Worm (Caenorhabditis elegans): ENCODE data around the gene F59A1.12.
A peak's percentile ranks its signal among the peaks of the same experiment; 100 is the strongest.

Gene F59A1.12

ce11 chrV:17676553-17676952, 9.0 kb upstream of the F59A1.12 start, which contains the start of gene str-92:
str-92 (minus strand) TSS chrV:17676653.
- TF ChIP-seq ets-7 (tag; optimal IDR thresholded peaks at IDR 0.05) (no peak), aly-1 (tag; optimal IDR thresholded peaks at IDR 0.05) (no peak), tbx-11 (GFP tag; IDR thresholded peaks at IDR 0.05) (no peak), hmg-4 (GFP tag; optimal IDR thresholded peaks at IDR 0.05) (no peak), tra-4 (tag; optimal IDR thresholded peaks at IDR 0.05) (no peak), ceh-36 (tag; optimal IDR thresholded peaks at IDR 0.05) (no peak), ama-1 (optimal IDR thresholded peaks at IDR 0.05) (no peak), hnd-1 (tag; optimal IDR thresholded peaks at IDR 0.05) (no peak), scrt-1 (GFP tag; IDR thresholded peaks at IDR 0.05) (no peak), B0310.2 (tag; optimal IDR thresholded peaks at IDR 0.05) (no peak), flt-1 (GFP tag; IDR thresholded peaks at IDR 0.05) (no peak), hmbx-1 (tag; optimal IDR thresholded peaks at IDR 0.05) (no peak)

ce11 chrV:17673343-17673742, 5.8 kb upstream of the F59A1.12 start, which contains the start of gene str-93:
str-93 (minus strand) TSS chrV:17673443.
- TF ChIP-seq F13C5.2 (tag; optimal IDR thresholded peaks at IDR 0.05) (no peak), ceh-36 (tag; optimal IDR thresholded peaks at IDR 0.05) (no peak), hnd-1 (tag; optimal IDR thresholded peaks at IDR 0.05) (no peak), B0310.2 (tag; optimal IDR thresholded peaks at IDR 0.05) (no peak), tbx-37 (GFP tag; conservative IDR thresholded peaks at IDR 0.05) (no peak), tbx-11 (GFP tag; IDR thresholded peaks at IDR 0.05) (no peak), pes-1 (GFP tag; IDR thresholded peaks at IDR 0.05) (no peak), flt-1 (GFP tag; IDR thresholded peaks at IDR 0.05) (no peak), hmg-4 (GFP tag; optimal IDR thresholded peaks at IDR 0.05) (no peak)

ce11 chrV:17668531-17668930, 955 bp upstream of the F59A1.12 start, which contains the start of gene str-89:
str-89 (plus strand) TSS chrV:17668831.
- TF ChIP-seq flt-1 (GFP tag; IDR thresholded peaks at IDR 0.05): no peak
- no peak for TF ChIP-seq tra-4 (tag; optimal IDR thresholded peaks at IDR 0.05)
- TF ChIP-seq ceh-36 (tag; optimal IDR thresholded peaks at IDR 0.05): no peak
- no peak for TF ChIP-seq tbx-11 (GFP tag; IDR thresholded peaks at IDR 0.05)
- no peak for TF ChIP-seq F13C5.2 (tag; optimal IDR thresholded peaks at IDR 0.05)
- no peak for TF ChIP-seq aly-1 (tag; optimal IDR thresholded peaks at IDR 0.05)
- TF ChIP-seq B0310.2 (tag; optimal IDR thresholded peaks at IDR 0.05): no peak
- TF ChIP-seq pes-1 (GFP tag; IDR thresholded peaks at IDR 0.05): no peak
- TF ChIP-seq hmbx-1 (tag; optimal IDR thresholded peaks at IDR 0.05): no peak
- no peak for TF ChIP-seq scrt-1 (GFP tag; IDR thresholded peaks at IDR 0.05)
- no peak for TF ChIP-seq ama-1 (optimal IDR thresholded peaks at IDR 0.05)
- no peak for TF ChIP-seq hnd-1 (tag; optimal IDR thresholded peaks at IDR 0.05)
- no peak for TF ChIP-seq sea-1 (GFP tag; conservative IDR thresholded peaks at IDR 0.05)
- TF ChIP-seq hmg-4 (GFP tag; optimal IDR thresholded peaks at IDR 0.05): no peak
- no peak for TF ChIP-seq tbx-37 (GFP tag; conservative IDR thresholded peaks at IDR 0.05)
- no peak for TF ChIP-seq ceh-13 (GFP tag; optimal IDR thresholded peaks at IDR 0.05)
- TF ChIP-seq ets-7 (tag; optimal IDR thresholded peaks at IDR 0.05): no peak

DNA sequence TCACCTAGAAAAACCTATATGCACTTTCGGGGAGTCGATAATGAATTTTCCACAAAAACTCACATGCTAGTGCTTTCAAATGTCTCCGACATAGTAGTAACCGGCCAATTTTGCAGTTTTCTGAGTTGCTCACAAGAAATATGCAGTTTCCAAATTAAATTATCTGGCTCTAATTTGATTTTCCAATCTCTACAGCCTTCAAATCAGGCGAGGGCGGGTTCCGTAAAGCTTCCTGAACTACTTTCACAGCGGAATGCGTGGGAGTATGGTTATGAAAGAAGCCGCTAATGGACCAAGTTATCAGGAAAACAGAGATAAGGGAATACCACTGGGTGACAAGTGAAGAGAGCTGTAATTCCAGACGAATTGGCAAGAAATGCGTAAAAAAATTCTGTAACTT, 1.7 kb downstream of the F59A1.12 start, which contains the start of gene F59A1.11:
TSS of gene F59A1.11 (minus strand) at position 101 of the 400 bp plus-strand sequence.
- TF ChIP-seq ceh-13 (GFP tag; optimal IDR thresholded peaks at IDR 0.05): no peak
- TF ChIP-seq aly-1 (tag; optimal IDR thresholded peaks at IDR 0.05): no peak
- TF ChIP-seq sea-1 (GFP tag; conservative IDR thresholded peaks at IDR 0.05): no peak
- no peak for TF ChIP-seq tbx-11 (GFP tag; IDR thresholded peaks at IDR 0.05)
- TF ChIP-seq scrt-1 (GFP tag; IDR thresholded peaks at IDR 0.05): no peak
- TF ChIP-seq hmbx-1 (tag; optimal IDR thresholded peaks at IDR 0.05): no peak
- no peak for TF ChIP-seq tbx-37 (GFP tag; conservative IDR thresholded peaks at IDR 0.05)
- TF ChIP-seq F13C5.2 (tag; optimal IDR thresholded peaks at IDR 0.05): no peak
- TF ChIP-seq hnd-1 (tag; optimal IDR thresholded peaks at IDR 0.05): no peak
- TF ChIP-seq tra-4 (tag; optimal IDR thresholded peaks at IDR 0.05): no peak
- TF ChIP-seq B0310.2 (tag; optimal IDR thresholded peaks at IDR 0.05): no peak
- TF ChIP-seq ceh-36 (tag; optimal IDR thresholded peaks at IDR 0.05): no peak

- TF ChIP-seq aly-1 (tag; optimal IDR thresholded peaks at IDR 0.05): no peak
- TF ChIP-seq hmg-4 (GFP tag; optimal IDR thresholded peaks at IDR 0.05): no peak
- 0 out of 2 replicates have a peak, but pooled peaks have one; percentile 25 for TF ChIP-seq sea-1 (GFP tag; conservative IDR thresholded peaks at IDR 0.05)
- no peak for TF ChIP-seq ets-7 (tag; optimal IDR thresholded peaks at IDR 0.05)
Observed at ce11 chrV:17664367-17664766, 3.2 kb downstream of the F59A1.12 start.

DNA sequence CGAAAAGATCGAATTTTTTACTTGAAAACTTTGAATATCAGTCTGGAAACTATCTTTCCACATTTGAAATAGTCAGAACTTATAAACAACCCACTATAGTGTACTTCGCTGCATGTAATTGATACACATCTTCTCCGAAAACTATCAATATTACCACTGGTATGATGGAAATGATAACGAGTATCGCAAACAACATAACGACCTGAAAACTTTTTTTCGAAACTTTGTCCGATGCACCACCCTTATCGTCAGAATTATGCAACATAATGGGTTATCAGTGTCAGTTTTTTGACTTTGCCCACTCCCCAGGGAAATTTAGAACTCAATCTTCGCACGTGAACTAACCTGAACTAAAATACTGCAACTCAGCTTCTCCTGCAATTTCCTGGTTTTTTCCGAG, 5.3 kb downstream of the F59A1.12 start:
- TF ChIP-seq hmg-4 (GFP tag; optimal IDR thresholded peaks at IDR 0.05): no peak
- TF ChIP-seq aly-1 (tag; optimal IDR thresholded peaks at IDR 0.05): no peak
- TF ChIP-seq tbx-37 (GFP tag; conservative IDR thresholded peaks at IDR 0.05): no peak
- TF ChIP-seq hmbx-1 (tag; optimal IDR thresholded peaks at IDR 0.05): no peak
- TF ChIP-seq B0310.2 (tag; optimal IDR thresholded peaks at IDR 0.05): no peak
- no peak for TF ChIP-seq scrt-1 (GFP tag; IDR thresholded peaks at IDR 0.05)
- no peak for TF ChIP-seq F13C5.2 (tag; optimal IDR thresholded peaks at IDR 0.05)
- TF ChIP-seq flt-1 (GFP tag; IDR thresholded peaks at IDR 0.05): no peak
- TF ChIP-seq tra-4 (tag; optimal IDR thresholded peaks at IDR 0.05): no peak
- TF ChIP-seq ets-7 (tag; optimal IDR thresholded peaks at IDR 0.05): no peak
- TF ChIP-seq sea-1 (GFP tag; conservative IDR thresholded peaks at IDR 0.05): no peak
- no peak for TF ChIP-seq ceh-36 (tag; optimal IDR thresholded peaks at IDR 0.05)
- TF ChIP-seq ceh-13 (GFP tag; optimal IDR thresholded peaks at IDR 0.05): no peak
- TF ChIP-seq pes-1 (GFP tag; IDR thresholded peaks at IDR 0.05): no peak
- no peak for TF ChIP-seq ama-1 (optimal IDR thresholded peaks at IDR 0.05)
- TF ChIP-seq hnd-1 (tag; optimal IDR thresholded peaks at IDR 0.05): no peak
- TF ChIP-seq tbx-11 (GFP tag; IDR thresholded peaks at IDR 0.05): no peak

DNA sequence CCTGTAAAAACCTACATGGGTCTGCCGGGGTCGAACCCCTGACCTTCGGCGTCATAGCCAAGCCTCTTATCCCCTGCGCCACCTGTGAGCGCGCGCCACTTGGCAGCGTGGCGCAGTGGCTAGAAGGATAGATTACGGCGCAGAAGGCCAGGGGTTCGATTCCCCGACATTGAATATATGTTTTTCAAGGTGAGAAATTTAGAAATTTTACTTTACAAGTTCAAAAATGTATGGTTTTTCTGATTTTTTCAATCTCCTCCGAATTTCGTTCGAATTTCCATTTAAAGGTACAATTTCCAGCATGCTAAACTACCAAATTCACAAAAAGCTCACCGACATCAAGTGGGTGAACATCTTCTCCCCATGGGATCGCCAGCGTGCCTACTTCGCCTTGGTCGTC, 7.6 kb downstream of the F59A1.12 start, which contains the start of gene dgat-2:
TSS of gene dgat-2 (plus strand) at position 301 of the 400 bp plus-strand sequence.
- no peak for TF ChIP-seq aly-1 (tag; optimal IDR thresholded peaks at IDR 0.05)
- TF ChIP-seq ceh-36 (tag; optimal IDR thresholded peaks at IDR 0.05): no peak
- no peak for TF ChIP-seq tbx-37 (GFP tag; conservative IDR thresholded peaks at IDR 0.05)
- no peak for TF ChIP-seq hmbx-1 (tag; optimal IDR thresholded peaks at IDR 0.05)
- no peak for TF ChIP-seq sea-1 (GFP tag; conservative IDR thresholded peaks at IDR 0.05)
- TF ChIP-seq hmg-4 (GFP tag; optimal IDR thresholded peaks at IDR 0.05): no peak
- no peak for TF ChIP-seq scrt-1 (GFP tag; IDR thresholded peaks at IDR 0.05)
- TF ChIP-seq tra-4 (tag; optimal IDR thresholded peaks at IDR 0.05): no peak
- no peak for TF ChIP-seq tbx-11 (GFP tag; IDR thresholded peaks at IDR 0.05)
- no peak for TF ChIP-seq ama-1 (optimal IDR thresholded peaks at IDR 0.05)

Data from whole organism, early embryonic.